Worm (Caenorhabditis elegans) whole organism, late embryonic: ENCODE measurements around the gene eff-1.

Experiments
- C38D4.7 ChIP-seq: fragments of 200-800 bp; sonication (Bioruptor generic); optimal IDR thresholded peaks from 2 replicates; lab custom pipeline; 2018; ENCODE audit warnings: mild to moderate bottlenecking, missing genetic modification characterization, moderate library complexity, missing compliant biosample characterization
- F13H6.1 ChIP-seq: sonication (generic microtip); optimal IDR thresholded peaks from 2 replicates; lab custom pipeline; 2016; ENCODE audit warnings: missing genetic modification characterization, missing compliant biosample characterization
- K02D7.2 ChIP-seq: sonication (generic microtip); optimal IDR thresholded peaks from 2 replicates; lab custom pipeline; 2017; ENCODE audit warnings: mild to moderate bottlenecking, missing genetic modification characterization, missing compliant biosample characterization
- K09A11.1 ChIP-seq: sonication (generic microtip); optimal IDR thresholded peaks from 2 replicates; lab custom pipeline; 2017; ENCODE audit warnings: antibody characterized with exemption, mild to moderate bottlenecking, missing genetic modification characterization, missing compliant biosample characterization; ENCODE audit not compliant: insufficient read depth
- T23F11.4 ChIP-seq: fragments of 200-800 bp; sonication (Bioruptor generic); optimal IDR thresholded peaks from 2 replicates; lab custom pipeline; 2018; ENCODE audit warnings: mild to moderate bottlenecking, missing genetic modification characterization, missing compliant biosample characterization
- ahr-1 ChIP-seq: sonication (generic microtip); optimal IDR thresholded peaks from 2 replicates; lab custom pipeline; 2016; ENCODE audit warnings: missing genetic modification characterization, missing compliant biosample characterization
- ama-1 ChIP-seq: fragments of 150-350 bp; optimal IDR thresholded peaks from 2 replicates; lab custom pipeline; 2014
- ceh-19 ChIP-seq: fragments of 200-800 bp; sonication (Bioruptor generic); optimal IDR thresholded peaks from 2 replicates; lab custom pipeline; 2018; ENCODE audit warnings: mild to moderate bottlenecking, missing genetic modification characterization, missing compliant biosample characterization
- ceh-2 ChIP-seq: sonication (generic microtip); optimal IDR thresholded peaks from 2 replicates; lab custom pipeline; 2016; ENCODE audit warnings: missing genotype, missing genetic modification characterization, missing compliant biosample characterization
- ceh-22 ChIP-seq: sonication (generic microtip); optimal IDR thresholded peaks from 2 replicates; lab custom pipeline; 2017; ENCODE audit warnings: missing biosample characterization, missing genetic modification characterization
- ceh-24 ChIP-seq: sonication (generic microtip); optimal IDR thresholded peaks from 2 replicates; lab custom pipeline; 2016; ENCODE audit warnings: mild to moderate bottlenecking, missing genetic modification characterization, missing compliant biosample characterization
- ceh-34 ChIP-seq: sonication (generic microtip); optimal IDR thresholded peaks from 2 replicates; lab custom pipeline; 2016; ENCODE audit warnings: mild to moderate bottlenecking, missing genetic modification characterization, missing compliant biosample characterization
- ceh-48 ChIP-seq: sonication (generic microtip); optimal IDR thresholded peaks from 2 replicates; lab custom pipeline; 2016; ENCODE audit warnings: missing genetic modification characterization, inconsistent platforms, missing compliant biosample characterization
- dmd-4 ChIP-seq: sonication (generic microtip); optimal IDR thresholded peaks from 2 replicates; lab custom pipeline; 2016; ENCODE audit warnings: borderline replicate concordance, missing genetic modification characterization, missing compliant biosample characterization
- dve-1 ChIP-seq: sonication (generic microtip); optimal IDR thresholded peaks from 2 replicates; lab custom pipeline; 2017; ENCODE audit warnings: antibody characterized with exemption, mild to moderate bottlenecking, missing genetic modification characterization, missing compliant biosample characterization
- elt-2 ChIP-seq: sonication (generic microtip); optimal IDR thresholded peaks from 2 replicates; lab custom pipeline; 2016; ENCODE audit warnings: missing genetic modification reagents, missing genetic modification characterization, missing compliant biosample characterization
- elt-4 ChIP-seq: sonication (generic microtip); optimal IDR thresholded peaks from 2 replicates; lab custom pipeline; 2016; ENCODE audit warnings: missing genetic modification characterization, missing compliant biosample characterization
- ets-4 ChIP-seq: sonication (generic microtip); optimal IDR thresholded peaks from 2 replicates; lab custom pipeline; 2016; ENCODE audit warnings: missing genetic modification characterization, missing compliant biosample characterization
- hlh-13 ChIP-seq: fragments of 200-800 bp; sonication (Bioruptor generic); optimal IDR thresholded peaks from 2 replicates; lab custom pipeline; 2018; ENCODE audit warnings: mild to moderate bottlenecking, missing genetic modification characterization, missing compliant biosample characterization
- hlh-30 ChIP-seq: sonication (generic microtip); optimal IDR thresholded peaks from 2 replicates; lab custom pipeline; 2017; ENCODE audit warnings: antibody characterized with exemption, missing genetic modification characterization, missing compliant biosample characterization; ENCODE audit not compliant: insufficient read depth
- hlh-6 ChIP-seq: sonication (generic microtip); optimal IDR thresholded peaks from 2 replicates; lab custom pipeline; 2016; ENCODE audit warnings: missing genotype, missing genetic modification characterization, missing compliant biosample characterization
- hlh-8 ChIP-seq: sonication (generic microtip); optimal IDR thresholded peaks from 2 replicates; lab custom pipeline; 2016; ENCODE audit warnings: missing genotype, missing genetic modification characterization, missing compliant biosample characterization
- lin-11 ChIP-seq: fragments of 200-800 bp; sonication (Bioruptor generic); optimal IDR thresholded peaks from 2 replicates; lab custom pipeline; 2018; ENCODE audit warnings: mild to moderate bottlenecking, missing genetic modification characterization, missing compliant biosample characterization
- nhr-11 ChIP-seq: fragments of 150-350 bp; optimal IDR thresholded peaks from 2 replicates; lab custom pipeline; 2014; ENCODE audit warnings: missing biosample characterization, missing genetic modification characterization
- nhr-232 ChIP-seq: sonication (generic microtip); optimal IDR thresholded peaks from 2 replicates; lab custom pipeline; 2016; ENCODE audit warnings: missing genetic modification characterization, missing compliant biosample characterization
- pat-9 ChIP-seq: fragments of 200-800 bp; sonication (Bioruptor generic); optimal IDR thresholded peaks from 2 replicates; lab custom pipeline; 2018; ENCODE audit warnings: mild to moderate bottlenecking, missing genetic modification characterization, moderate library complexity, missing compliant biosample characterization
- pax-1 ChIP-seq: fragments of 150-350 bp; optimal IDR thresholded peaks from 2 replicates; lab custom pipeline; 2014; ENCODE audit warnings: missing biosample characterization, missing genetic modification characterization
- pha-2 ChIP-seq: sonication (generic microtip); optimal IDR thresholded peaks from 2 replicates; lab custom pipeline; 2017; ENCODE audit warnings: mild to moderate bottlenecking, missing genetic modification characterization, missing compliant biosample characterization
- pros-1 ChIP-seq: fragments of 150-350 bp; optimal IDR thresholded peaks from 2 replicates; lab custom pipeline; 2014; ENCODE audit warnings: missing biosample characterization, missing genetic modification reagents, missing genetic modification characterization
- ref-2 ChIP-seq: sonication (generic microtip); optimal IDR thresholded peaks from 2 replicates; lab custom pipeline; 2016; ENCODE audit warnings: missing genetic modification characterization, missing compliant biosample characterization
- rnt-1 ChIP-seq: sonication (generic microtip); optimal IDR thresholded peaks from 2 replicates; lab custom pipeline; 2016; ENCODE audit warnings: missing genetic modification characterization, missing compliant biosample characterization
- sox-2 ChIP-seq: fragments of 200-800 bp; sonication (Bioruptor generic); IDR thresholded peaks from 2 replicates; pipeline ENCODE4 v1.3.6; 2022; ENCODE audit warnings: missing genetic modification reagents, missing genetic modification characterization, missing compliant biosample characterization
- sox-4 ChIP-seq: sonication (generic microtip); optimal IDR thresholded peaks from 2 replicates; lab custom pipeline; 2017; ENCODE audit warnings: mild to moderate bottlenecking, missing genetic modification characterization, inconsistent platforms, missing compliant biosample characterization
- syd-9 ChIP-seq: sonication (generic microtip); optimal IDR thresholded peaks from 2 replicates; lab custom pipeline; 2016; ENCODE audit warnings: mild to moderate bottlenecking, missing genetic modification characterization, moderate library complexity, missing compliant biosample characterization
- tbx-7 ChIP-seq: sonication (generic microtip); optimal IDR thresholded peaks from 2 replicates; lab custom pipeline; 2016; ENCODE audit warnings: missing genotype, missing genetic modification characterization, missing compliant biosample characterization
- ttx-3 ChIP-seq: sonication (generic microtip); optimal IDR thresholded peaks from 2 replicates; lab custom pipeline; 2016; ENCODE audit warnings: missing genetic modification reagents, missing genetic modification characterization, missing compliant biosample characterization
- unc-3 ChIP-seq, 2 experiments: fragments of 200-800 bp in 1 of 2; sonication (Bioruptor generic) in 1 of 2; sonication (generic microtip) in 1 of 2; conservative IDR thresholded peaks in 1 of 2; optimal IDR thresholded peaks in 1 of 2; 2 replicates each; pipeline versions ENCODE4 v1.3.6 to Lab custom; 2016 to 2022; ENCODE audit warnings: missing compliant biosample characterization in 2 of 2, missing genetic modification characterization in 2 of 2, missing genetic modification reagents in 1 of 2
- unc-42 ChIP-seq: sonication (generic microtip); optimal IDR thresholded peaks from 2 replicates; lab custom pipeline; 2016; ENCODE audit warnings: missing genotype, missing genetic modification characterization, missing compliant biosample characterization
- unc-55 ChIP-seq: sonication (generic microtip); optimal IDR thresholded peaks from 2 replicates; lab custom pipeline; 2017; ENCODE audit warnings: missing biosample characterization, missing genetic modification reagents, missing genetic modification characterization
- unc-86 ChIP-seq: sonication (generic microtip); optimal IDR thresholded peaks from 2 replicates; lab custom pipeline; 2016; ENCODE audit warnings: missing genetic modification characterization, missing compliant biosample characterization
- zip-5 ChIP-seq: sonication (generic microtip); optimal IDR thresholded peaks from 2 replicates; lab custom pipeline; 2016; ENCODE audit warnings: missing genetic modification characterization, missing compliant biosample characterization
- ztf-16 ChIP-seq: sonication (generic microtip); optimal IDR thresholded peaks from 2 replicates; lab custom pipeline; 2017; ENCODE audit warnings: missing genetic modification characterization, missing compliant biosample characterization

Gene eff-1

ce11 chrII:8328820-8329339 is 17.6 kb upstream of the eff-1 start, which contains the start of gene hel-1 (continued):
- TF ChIP-seq hlh-13 (GFP tag; lab: Kevin White, UChicago) (no peak), nhr-232 (no peak), unc-86 (tag; lab: Kevin White, UChicago) (no peak), dve-1 (tag; lab: Kevin White, UChicago) (peak; percentile 51), lin-11 (tag; lab: Kevin White, UChicago) (no peak), unc-3 (GFP tag; conservative IDR thresholded peaks at IDR 0.05; lab: Robert Waterston, UW) (no peak), unc-3 (tag; optimal IDR thresholded peaks at IDR 0.05; lab: Kevin White, UChicago) (no peak), sox-2 (no peak), pros-1 (no peak), elt-4 (tag; lab: Kevin White, UChicago) (no peak), pat-9 (no peak), dmd-4 (tag; lab: Kevin White, UChicago) (no peak), ref-2 (tag; lab: Kevin White, UChicago) (peak; percentile 71), hlh-6 (tag; lab: Kevin White, UChicago) (no peak), sox-4 (no peak), F13H6.1 (tag; lab: Kevin White, UChicago) (no peak), ceh-48 (no peak), pax-1 (tag; lab: Kevin White, UChicago) (no peak), ets-4 (tag; lab: Kevin White, UChicago) (peak; percentile 29), K09A11.1 (tag; lab: Kevin White, UChicago) (no peak), ceh-34 (tag; lab: Kevin White, UChicago) (peak; percentile 71), pha-2 (tag; lab: Kevin White, UChicago) (peak; percentile 39), zip-5 (tag; lab: Kevin White, UChicago) (no peak), ceh-22 (tag; lab: Kevin White, UChicago) (no peak), rnt-1 (peak; percentile 89), T23F11.4 (GFP tag; lab: Kevin White, UChicago) (peak; percentile 16), ceh-19 (peak; percentile 10), unc-55 (GFP tag; lab: Kevin White, UChicago) (no peak)
- TF ChIP-seq, all 69 proteins: peak for 21

ce11 chrII:8329462-8329861 is 17.0 kb upstream of the eff-1 start, which contains the start of gene C26D10.4:
TSS of gene C26D10.4 (plus strand) at chrII:8329762.
- TF ChIP-seq hlh-30 (tag; lab: Kevin White, UChicago) (no peak), ama-1 (lab: Kevin White, UChicago) (no peak), lin-11 (tag; lab: Kevin White, UChicago) (no peak), ceh-19 (no peak), C38D4.7 (GFP tag; lab: Kevin White, UChicago) (no peak), syd-9 (tag; lab: Kevin White, UChicago) (no peak), elt-2 (tag; lab: Kevin White, UChicago) (no peak), ztf-16 (no peak), K02D7.2 (no peak), hlh-8 (no peak)

- TF ChIP-seq ceh-2 (tag; lab: Kevin White, UChicago), result no peak
- no peak for TF ChIP-seq ceh-48
- TF ChIP-seq sox-4, result no peak
- no peak for TF ChIP-seq T23F11.4 (GFP tag; lab: Kevin White, UChicago)
- TF ChIP-seq nhr-232, result no peak
- no peak for TF ChIP-seq ceh-34 (tag; lab: Kevin White, UChicago)
- no peak for TF ChIP-seq hlh-8
- no peak for TF ChIP-seq unc-86 (tag; lab: Kevin White, UChicago)
- no peak for TF ChIP-seq pat-9
- TF ChIP-seq nhr-11 (tag; lab: Kevin White, UChicago), result no peak
- no peak for TF ChIP-seq tbx-7 (tag; lab: Kevin White, UChicago)
- TF ChIP-seq ttx-3 (tag; lab: Kevin White, UChicago), result no peak
- TF ChIP-seq unc-42, result no peak
- no peak for TF ChIP-seq ceh-24
- TF ChIP-seq ahr-1 (tag; lab: Kevin White, UChicago), result no peak
Measured at ce11 chrII:8333643-8334042, 12.8 kb upstream of the eff-1 start, which contains the start of gene C26D10.7. TSS of gene C26D10.7 (plus strand) at chrII:8333943.
